Worm (Caenorhabditis elegans): Measurements from ENCODE around the gene Y26E6A.2.

DNA sequence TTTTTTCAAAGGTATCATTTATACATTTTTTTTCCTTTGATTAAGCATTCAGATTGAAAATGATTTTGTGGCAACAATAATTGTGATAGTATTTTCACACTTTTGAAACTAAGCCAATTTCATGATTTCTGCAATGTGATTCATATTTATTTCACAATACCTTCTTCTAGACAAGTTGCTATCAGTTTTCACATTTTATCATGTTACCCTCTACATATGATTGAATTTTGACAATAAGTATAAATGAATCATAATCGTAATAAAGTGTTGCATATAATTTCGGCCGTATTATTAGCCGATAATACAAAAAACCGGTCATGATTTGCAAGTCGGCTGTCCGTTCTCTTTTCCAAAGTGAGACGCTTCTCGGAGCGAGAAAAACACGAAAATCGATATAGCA is 45.2 kb upstream of the Y26E6A.2 start:
- TF ChIP-seq K12H6.12 (tag; optimal IDR thresholded peaks at IDR 0.05): no peak
- TF ChIP-seq ceh-91 (GFP tag; IDR thresholded peaks at IDR 0.05): no peak
- TF ChIP-seq unc-62 (GFP tag; optimal IDR thresholded peaks at IDR 0.05): no peak

Measured in whole organism, young adult.